Fruit fly (Drosophila melanogaster) whole organism, prepupa: ENCODE measurements around the gene CG11619.
A peak's percentile ranks its signal among the peaks of the same experiment; 100 is the strongest.

ENCODE experiments used
- CG11762 ChIP-seq: fragments of 200-800 bp; sonication (Bioruptor generic); optimal IDR thresholded peaks from 3 replicates; lab custom pipeline; 2016; ENCODE audit warnings: missing biosample characterization, missing genetic modification characterization; ENCODE audit not compliant: insufficient read depth
- CG11902 ChIP-seq: fragments of 200-800 bp; sonication (Bioruptor generic); optimal IDR thresholded peaks from 3 replicates; lab custom pipeline; 2016; ENCODE audit warnings: missing biosample characterization, missing genetic modification characterization
- CG15336 ChIP-seq: fragments of 200-800 bp; sonication (Bioruptor generic); IDR thresholded peaks from 2 replicates; pipeline ENCODE4 v1.3.6; 2022; ENCODE audit warnings: missing biosample characterization, missing genetic modification characterization
- CG1621 ChIP-seq: fragments of 200-800 bp; sonication (Bioruptor generic); optimal IDR thresholded peaks from 3 replicates; lab custom pipeline; 2018; ENCODE audit warnings: missing biosample characterization, mild to moderate bottlenecking, missing genetic modification characterization
- CG3032 ChIP-seq: fragments of 200-800 bp; optimal IDR thresholded peaks from 2 replicates; lab custom pipeline; 2019; ENCODE audit warnings: missing biosample characterization, mild to moderate bottlenecking, missing genetic modification characterization, moderate library complexity
- CG32006 ChIP-seq: fragments of 200-800 bp; sonication (Bioruptor generic); optimal IDR thresholded peaks from 3 replicates; lab custom pipeline; 2017; ENCODE audit warnings: missing biosample characterization, mild to moderate bottlenecking, missing genetic modification characterization
- CG34406 ChIP-seq: fragments of 200-800 bp; sonication (Bioruptor generic); optimal IDR thresholded peaks from 3 replicates; lab custom pipeline; 2016; ENCODE audit warnings: missing biosample characterization, missing genetic modification characterization
- CG3919 ChIP-seq: fragments of 200-800 bp; sonication (Bioruptor generic); optimal IDR thresholded peaks from 3 replicates; lab custom pipeline; 2016; ENCODE audit warnings: missing biosample characterization, missing genetic modification characterization
- CG4318 ChIP-seq: fragments of 200-800 bp; sonication (Bioruptor generic); optimal IDR thresholded peaks from 3 replicates; lab custom pipeline; 2017; ENCODE audit warnings: missing biosample characterization, mild to moderate bottlenecking, missing genetic modification characterization
- CG6276 ChIP-seq: fragments of 200-800 bp; sonication (Bioruptor generic); optimal IDR thresholded peaks from 2 replicates; lab custom pipeline; 2017; ENCODE audit warnings: missing biosample characterization, mild to moderate bottlenecking, missing genetic modification characterization
- CG6854 ChIP-seq: fragments of 200-800 bp; sonication (Bioruptor generic); optimal IDR thresholded peaks from 2 replicates; lab custom pipeline; 2017; ENCODE audit warnings: missing biosample characterization, mild to moderate bottlenecking, missing genetic modification characterization
- CG8119 ChIP-seq: fragments of 200-800 bp; sonication (Bioruptor generic); IDR thresholded peaks from 3 replicates; pipeline ENCODE4 v1.3.6; 2022; ENCODE audit warnings: missing biosample characterization, missing genetic modification characterization
- CG8319 ChIP-seq: fragments of 200-800 bp; sonication (Bioruptor generic); optimal IDR thresholded peaks from 3 replicates; lab custom pipeline; 2016; ENCODE audit warnings: missing biosample characterization, missing genetic modification characterization
- CG8632 ChIP-seq: fragments of 200-800 bp; sonication (Bioruptor generic); optimal IDR thresholded peaks from 3 replicates; lab custom pipeline; 2016; ENCODE audit warnings: missing biosample characterization, missing genetic modification characterization
- CG9139 ChIP-seq: fragments of 200-800 bp; sonication (Bioruptor generic); optimal IDR thresholded peaks from 3 replicates; lab custom pipeline; 2017; ENCODE audit warnings: missing biosample characterization, mild to moderate bottlenecking, missing genetic modification characterization
- Eip75B ChIP-seq: fragments of 200-800 bp; sonication (Bioruptor generic); optimal IDR thresholded peaks from 3 replicates; lab custom pipeline; 2016; ENCODE audit warnings: missing biosample characterization, missing genetic modification characterization
- Eip78C ChIP-seq: fragments of 200-800 bp; sonication (Bioruptor generic); peaks from one replicate; lab custom pipeline; 2016; ENCODE audit warnings: missing biosample characterization, missing genetic modification characterization
- Hr38 ChIP-seq: sonication (Bioruptor generic); optimal IDR thresholded peaks from 2 replicates; lab custom pipeline; 2016; ENCODE audit warnings: missing biosample characterization, missing genetic modification characterization
- Lpt ChIP-seq: fragments of 200-800 bp; sonication (Bioruptor generic); optimal IDR thresholded peaks from 3 replicates; lab custom pipeline; 2016; ENCODE audit warnings: missing biosample characterization, missing genetic modification characterization
- Met ChIP-seq: fragments of 200-800 bp; sonication (Bioruptor generic); optimal IDR thresholded peaks from 3 replicates; lab custom pipeline; 2016; ENCODE audit warnings: missing biosample characterization, missing genetic modification characterization
- OdsH ChIP-seq: fragments of 200-800 bp; sonication (Bioruptor generic); optimal IDR thresholded peaks from 3 replicates; lab custom pipeline; 2016; ENCODE audit warnings: missing biosample characterization, missing genetic modification characterization
- Sox14 ChIP-seq: fragments of 200-800 bp; sonication (Bioruptor generic); optimal IDR thresholded peaks from 3 replicates; lab custom pipeline; 2016; ENCODE audit warnings: missing biosample characterization, missing genetic modification characterization
- achi ChIP-seq: fragments of 200-800 bp; sonication (Bioruptor generic); optimal IDR thresholded peaks from 3 replicates; lab custom pipeline; 2016; ENCODE audit warnings: missing biosample characterization, missing genetic modification characterization
- acj6 ChIP-seq: fragments of 200-800 bp; sonication (Bioruptor generic); optimal IDR thresholded peaks from 3 replicates; lab custom pipeline; 2016; ENCODE audit warnings: missing biosample characterization, missing genetic modification characterization
- dsx ChIP-seq: fragments of 200-800 bp; optimal IDR thresholded peaks from 3 replicates; lab custom pipeline; 2019; ENCODE audit warnings: missing biosample characterization, mild to moderate bottlenecking, missing genetic modification characterization, moderate library complexity; ENCODE audit not compliant: poor library complexity, severe bottlenecking
- eg ChIP-seq: fragments of 200-800 bp; sonication (Bioruptor generic); IDR thresholded peaks from 3 replicates; pipeline ENCODE4 v1.3.6; 2022; ENCODE audit warnings: missing biosample characterization, missing genetic modification characterization
- esn ChIP-seq: fragments of 200-800 bp; sonication (Bioruptor generic); optimal IDR thresholded peaks from 2 replicates; lab custom pipeline; 2016; ENCODE audit warnings: missing biosample characterization, mild to moderate bottlenecking, missing genetic modification characterization, moderate library complexity
- fd59A ChIP-seq: fragments of 200-800 bp; sonication (Bioruptor generic); optimal IDR thresholded peaks from 2 replicates; lab custom pipeline; 2017; ENCODE audit warnings: missing biosample characterization, mild to moderate bottlenecking, missing genetic modification characterization, missing genetic modification reagents
- fkh ChIP-seq: fragments of 200-800 bp; sonication (Bioruptor generic); optimal IDR thresholded peaks from 3 replicates; lab custom pipeline; 2017; ENCODE audit warnings: missing biosample characterization, mild to moderate bottlenecking, missing genetic modification characterization, moderate library complexity
- lz ChIP-seq: fragments of 200-800 bp; sonication (Bioruptor generic); optimal IDR thresholded peaks from 3 replicates; lab custom pipeline; 2016; ENCODE audit warnings: missing biosample characterization, missing genetic modification characterization
- net ChIP-seq: fragments of 200-800 bp; sonication (Bioruptor generic); optimal IDR thresholded peaks from 3 replicates; lab custom pipeline; 2016; ENCODE audit warnings: missing biosample characterization, missing genetic modification characterization
- pdm3 ChIP-seq: fragments of 200-800 bp; sonication (Bioruptor generic); optimal IDR thresholded peaks from 3 replicates; lab custom pipeline; 2016; ENCODE audit warnings: missing biosample characterization, missing genetic modification characterization
- salr ChIP-seq, 2 experiments: fragments of 200-800 bp; sonication (Bioruptor generic); optimal IDR thresholded peaks; 3 replicates each; lab custom pipeline; 2016 to 2018; ENCODE audit warnings: missing biosample characterization in 2 of 2, missing genetic modification characterization in 2 of 2, mild to moderate bottlenecking in 1 of 2
- spab ChIP-seq: fragments of 200-800 bp; sonication (Bioruptor generic); optimal IDR thresholded peaks from 2 replicates; lab custom pipeline; 2017; ENCODE audit warnings: missing biosample characterization, mild to moderate bottlenecking, missing genetic modification characterization, missing genetic modification reagents
- ss ChIP-seq, 2 experiments: fragments of 200-800 bp; sonication (Bioruptor generic); optimal IDR thresholded peaks; 2 replicates in 1 of 2; 3 replicates in 1 of 2; lab custom pipeline; 2017 to 2018; ENCODE audit warnings: mild to moderate bottlenecking in 2 of 2, missing biosample characterization in 2 of 2, missing genetic modification characterization in 2 of 2, moderate library complexity in 1 of 2
- svp ChIP-seq: fragments of 200-800 bp; sonication (Bioruptor generic); peaks from one replicate; lab custom pipeline; 2016; ENCODE audit warnings: missing biosample characterization, missing genetic modification characterization
- topi ChIP-seq: fragments of 200-800 bp; sonication (Bioruptor generic); optimal IDR thresholded peaks from 3 replicates; lab custom pipeline; 2016; ENCODE audit warnings: missing biosample characterization, missing genetic modification characterization
- vri ChIP-seq: fragments of 200-800 bp; sonication (Bioruptor generic); optimal IDR thresholded peaks from 3 replicates; lab custom pipeline; 2016; ENCODE audit warnings: missing biosample characterization, mild to moderate bottlenecking, missing genetic modification characterization

Gene CG11619

dm6 chr3L:19016133-19016804, 28.1 kb upstream of the CG11619 start (continued):
- TF ChIP-seq CG32006 (GFP tag; lab: Kevin White, UChicago), result peak; percentile 80
- TF ChIP-seq CG15336 (GFP tag; lab: Robert Waterston, UW), result peak; percentile 78
- peak; percentile 45 for TF ChIP-seq CG4318 (GFP tag; lab: Kevin White, UChicago)
- TF ChIP-seq CG8119 (GFP tag; lab: Robert Waterston, UW), result peak; percentile 76
- peak; percentile 36; the same call in 1 of the 3 replicates for TF ChIP-seq eg (GFP tag; lab: Robert Waterston, UW)
- peak; percentile 54 for TF ChIP-seq topi (GFP tag; lab: Kevin White, UChicago)
- no peak for TF ChIP-seq CG6854
- TF ChIP-seq Eip75B (GFP tag; lab: Kevin White, UChicago), result peak; percentile 32
- TF ChIP-seq CG6276 (GFP tag; lab: Kevin White, UChicago), result peak; percentile 65

dm6 chr3L:19015454-19016054, 27.4 kb upstream of the CG11619 start:
- TF ChIP-seq dsx, result no peak
- TF ChIP-seq acj6 (GFP tag; lab: Kevin White, UChicago), result no peak
- no peak for TF ChIP-seq spab (GFP tag; lab: Kevin White, UChicago)
- peak; percentile 72 for TF ChIP-seq vri (GFP tag; lab: Kevin White, UChicago)
- TF ChIP-seq CG11762, result no peak
- peak; percentile 50 for TF ChIP-seq Eip78C (GFP tag; lab: Kevin White, UChicago)

- no peak for TF ChIP-seq spab (GFP tag; lab: Kevin White, UChicago)
- TF ChIP-seq CG1621 (tag; lab: Kevin White, UChicago), result no peak
- TF ChIP-seq CG8632 (GFP tag; lab: Kevin White, UChicago), result no peak
- no peak for TF ChIP-seq fd59A (GFP tag; lab: Kevin White, UChicago)
- no peak for TF ChIP-seq svp (GFP tag; lab: Kevin White, UChicago)
- TF ChIP-seq CG34406 (GFP tag; lab: Kevin White, UChicago), result no peak
- no peak for TF ChIP-seq vri (GFP tag; lab: Kevin White, UChicago)
- TF ChIP-seq fkh (GFP tag; lab: Kevin White, UChicago), result no peak
- no peak for TF ChIP-seq OdsH (GFP tag; lab: Kevin White, UChicago)
- no peak for TF ChIP-seq Sox14
- no peak for TF ChIP-seq dsx
- TF ChIP-seq net (GFP tag; lab: Kevin White, UChicago), result no peak
- no peak for TF ChIP-seq CG6854
- TF ChIP-seq esn (GFP tag; lab: Kevin White, UChicago), result no peak
- TF ChIP-seq salr (GFP tag; optimal IDR thresholded peaks at IDR 0.05; lab: Kevin White, UChicago), result no peak
- no peak for TF ChIP-seq CG9139 (GFP tag; lab: Kevin White, UChicago)
Observed at dm6 chr3L:19014802-19015201, 26.7 kb upstream of the CG11619 start.

- TF ChIP-seq svp (GFP tag; lab: Kevin White, UChicago) (no peak), Lpt (GFP tag; lab: Kevin White, UChicago) (no peak), CG6276 (GFP tag; lab: Kevin White, UChicago) (no peak), Met (GFP tag; lab: Kevin White, UChicago) (no peak), topi (GFP tag; lab: Kevin White, UChicago) (no peak), vri (GFP tag; lab: Kevin White, UChicago) (no peak), CG11902 (no peak), ss (GFP tag; optimal IDR thresholded peaks at IDR 0.05; lab: Kevin White, UChicago) (no peak), CG3032 (no peak), Hr38 (GFP tag; lab: Kevin White, UChicago) (no peak), achi (no peak), CG3919 (GFP tag; lab: Kevin White, UChicago) (no peak), CG8319 (GFP tag; lab: Kevin White, UChicago) (no peak), pdm3 (no peak), Eip75B (GFP tag; lab: Kevin White, UChicago) (no peak), lz (no peak), CG32006 (GFP tag; lab: Kevin White, UChicago) (no peak)
Observed at dm6 chr3L:19014090-19014489, 26.0 kb upstream of the CG11619 start.
